Worm (Caenorhabditis elegans): Measurements from ENCODE around the gene R102.4.
"Not testable (repeated sequence)": the region's sequence is repeated elsewhere in the genome, so short reads cannot be mapped to it uniquely, and the experiment has no call there.

The R102.4 gene

ce11 chrIV:10690139-10690538, 5.0 kb downstream of the R102.4 start, which contains the start of gene R102.8:
R102.8 (minus strand) TSS chrIV:10690239.
- peak in 1 of 2 experiments; percentile 70 for TF ChIP-seq unc-62 (GFP tag; optimal IDR thresholded peaks at IDR 0.05 in 1 of 2)
- TF ChIP-seq unc-62 (tag; optimal IDR thresholded peaks at IDR 0.05): no peak
- TF ChIP-seq mdt-29 (GFP tag; IDR thresholded peaks at IDR 0.05): no peak

- TF ChIP-seq nhr-11 (tag; optimal IDR thresholded peaks at IDR 0.05): peak; percentile 52
- no peak for TF ChIP-seq tag-97 (GFP tag; IDR thresholded peaks at IDR 0.05)
- peak; percentile 21 for TF ChIP-seq aha-1 (tag)
Measured at ce11 chrIV:10688972-10689567, 6.0 kb downstream of the R102.4 start, which contains the start of gene R102.3. R102.3 (plus strand) TSS chrIV:10689517.

- not testable (repeated sequence) for TF ChIP-seq dmd-9 (GFP tag; IDR thresholded peaks at IDR 0.05); mdl-1 (tag; optimal IDR thresholded peaks at IDR 0.05); dmd-6 (GFP tag; IDR thresholded peaks at IDR 0.05)
Measured at ce11 chrIV:10687307-10687706, 7.8 kb downstream of the R102.4 start, which contains the start of gene R102.2. R102.2 (plus strand) TSS chrIV:10687607.

- no peak for TF ChIP-seq F26F4.8 (GFP tag; conservative IDR thresholded peaks at IDR 0.05)
- no peak for TF ChIP-seq zfp-3 (GFP tag; conservative IDR thresholded peaks at IDR 0.05)
- TF ChIP-seq lin-15B (tag; optimal IDR thresholded peaks at IDR 0.05): no peak
- TF ChIP-seq hif-1 (tag; optimal IDR thresholded peaks at IDR 0.05): no peak
- no peak for TF ChIP-seq daf-12 (tag; optimal IDR thresholded peaks at IDR 0.05)
- TF ChIP-seq daf-19 (GFP tag; conservative IDR thresholded peaks at IDR 0.05): no peak
- no peak for TF ChIP-seq daf-8 (GFP tag; IDR thresholded peaks at IDR 0.05)
- no peak for TF ChIP-seq dmd-8 (GFP tag; IDR thresholded peaks at IDR 0.05)
- TF ChIP-seq mes-2 (tag; optimal IDR thresholded peaks at IDR 0.05; ENCODE audit: poor library complexity, severe bottlenecking): no peak
- TF ChIP-seq ceh-44 (GFP tag; IDR thresholded peaks at IDR 0.05): no peak
- TF ChIP-seq dmd-6 (GFP tag; IDR thresholded peaks at IDR 0.05): no peak
- no peak for TF ChIP-seq lir-3 (tag; optimal IDR thresholded peaks at IDR 0.05)
Measured at ce11 chrIV:10685758-10686157, 9.3 kb downstream of the R102.4 start, which contains the start of the genes K08C7.6 and R102.1. K08C7.6 (minus strand) TSS chrIV:10685858. R102.1 (plus strand) TSS chrIV:10686048.

ce11 chrIV:10682155-10682749, 12.9 kb downstream of the R102.4 start, which contains the start of gene fmo-2:
fmo-2 (plus strand) TSS chrIV:10682524.
- TF ChIP-seq pqm-1 (tag; optimal IDR thresholded peaks at IDR 0.05) (no peak), cey-2 (tag; optimal IDR thresholded peaks at IDR 0.05; ENCODE audit: borderline replicate concordance, insufficient read depth) (no peak), Y5F2A.4 (GFP tag; optimal IDR thresholded peaks at IDR 0.05) (no peak), fkh-10 (GFP tag; optimal IDR thresholded peaks at IDR 0.05) (no peak), D1046.2 (GFP tag; IDR thresholded peaks at IDR 0.05) (no peak), tra-1 (GFP tag; IDR thresholded peaks at IDR 0.05) (0 out of 2 replicates have a peak, but pooled peaks have one; percentile 28), nhr-111 (GFP tag; optimal IDR thresholded peaks at IDR 0.05) (no peak), gei-8 (GFP tag; optimal IDR thresholded peaks at IDR 0.05) (no peak), F37D6.2 (tag; optimal IDR thresholded peaks at IDR 0.05) (no peak), ZK337.2 (GFP tag; IDR thresholded peaks at IDR 0.05) (no peak), dmd-9 (GFP tag; IDR thresholded peaks at IDR 0.05) (no peak), nhr-102 (tag; optimal IDR thresholded peaks at IDR 0.05) (no peak), mdl-1 (tag; optimal IDR thresholded peaks at IDR 0.05) (peak in 1 of 2 experiments; percentile 74), jun-1 (tag; optimal IDR thresholded peaks at IDR 0.05) (no peak), zip-11 (GFP tag; IDR thresholded peaks at IDR 0.05) (no peak), ceh-44 (GFP tag; IDR thresholded peaks at IDR 0.05) (no peak), lin-29 (GFP tag; IDR thresholded peaks at IDR 0.05) (no peak), php-3 (GFP tag; IDR thresholded peaks at IDR 0.05) (no peak), daf-19 (GFP tag; conservative IDR thresholded peaks at IDR 0.05) (no peak), Y48G9A.11 (GFP tag; IDR thresholded peaks at IDR 0.05) (no peak), ctbp-1 (GFP tag; IDR thresholded peaks at IDR 0.05) (no peak), dpl-1 (GFP tag; optimal IDR thresholded peaks at IDR 0.05) (no peak), ztf-11 (tag; optimal IDR thresholded peaks at IDR 0.05) (no peak), spr-1 (tag; optimal IDR thresholded peaks at IDR 0.05) (no peak), set-16 (GFP tag; IDR thresholded peaks at IDR 0.05) (no peak), R02D3.7 (tag; optimal IDR thresholded peaks at IDR 0.05) (no peak)

Measured in whole organism, L4 larva.